Fruit fly (Drosophila melanogaster) whole organism, embryonic: ENCODE measurements around the gene Rab3GAP1.

Experiments
- Aef1 ChIP-seq: fragments of 200-800 bp; sonication (Bioruptor generic); IDR thresholded peaks from 3 replicates; pipeline ENCODE4 v1.3.6; 2022; ENCODE audit warnings: missing biosample characterization, missing genetic modification characterization
- Bdp1 ChIP-seq: fragments of 200-800 bp; sonication (Bioruptor generic); optimal IDR thresholded peaks from 3 replicates; lab custom pipeline; 2016; ENCODE audit warnings: missing biosample characterization, missing genetic modification characterization
- CG11398 ChIP-seq: fragments of 200-800 bp; sonication (Bioruptor generic); optimal IDR thresholded peaks from 2 replicates; lab custom pipeline; 2016; ENCODE audit warnings: missing biosample characterization, missing genetic modification characterization
- CG11695 ChIP-seq: fragments of 200-800 bp; sonication (Bioruptor generic); IDR thresholded peaks from 3 replicates; pipeline ENCODE4 v1.3.6; 2022; ENCODE audit warnings: missing biosample characterization, missing genetic modification characterization
- CG12071 ChIP-seq: fragments of 200-800 bp; sonication (Bioruptor generic); optimal IDR thresholded peaks from 3 replicates; lab custom pipeline; 2018; ENCODE audit warnings: missing biosample characterization, mild to moderate bottlenecking, missing genetic modification characterization
- CG1233 ChIP-seq: fragments of 200-800 bp; sonication (Bioruptor generic); optimal IDR thresholded peaks from 4 replicates; lab custom pipeline; 2018; ENCODE audit warnings: missing biosample characterization, mild to moderate bottlenecking, missing genetic modification characterization
- CG12744 ChIP-seq: fragments of 200-800 bp; sonication (Bioruptor generic); optimal IDR thresholded peaks from 2 replicates; lab custom pipeline; 2016; ENCODE audit warnings: missing biosample characterization, missing genetic modification characterization
- CG12769 ChIP-seq: fragments of 200-800 bp; sonication (Bioruptor generic); optimal IDR thresholded peaks from 2 replicates; lab custom pipeline; 2019; ENCODE audit warnings: missing biosample characterization, mild to moderate bottlenecking, missing genetic modification characterization, moderate library complexity
- CG13123 ChIP-seq: fragments of 200-800 bp; sonication (Bioruptor generic); optimal IDR thresholded peaks from 2 replicates; lab custom pipeline; 2016; ENCODE audit warnings: missing biosample characterization, missing genetic modification characterization
- CG13296 ChIP-seq: fragments of 200-800 bp; sonication (Bioruptor generic); optimal IDR thresholded peaks from 3 replicates; lab custom pipeline; 2018; ENCODE audit warnings: missing biosample characterization, mild to moderate bottlenecking, missing genetic modification characterization
- CG14441 ChIP-seq: fragments of 200-800 bp; sonication (Bioruptor generic); IDR thresholded peaks from 2 replicates; pipeline ENCODE4 v1.3.6; 2022; ENCODE audit warnings: missing biosample characterization, missing genetic modification characterization
- CG15514 ChIP-seq: fragments of 200-800 bp; sonication (Bioruptor generic); optimal IDR thresholded peaks from 3 replicates; lab custom pipeline; 2017; ENCODE audit warnings: missing biosample characterization, missing genetic modification characterization, mild to moderate bottlenecking, moderate library complexity, missing genetic modification reagents
- CG16779 ChIP-seq: fragments of 200-800 bp; sonication (Bioruptor generic); IDR thresholded peaks from 2 replicates; pipeline ENCODE4 v1.3.6; 2022; ENCODE audit warnings: missing biosample characterization, missing genetic modification characterization
- CG17912 ChIP-seq: fragments of 200-800 bp; sonication (Bioruptor generic); optimal IDR thresholded peaks from 2 replicates; lab custom pipeline; 2018; ENCODE audit warnings: missing biosample characterization, mild to moderate bottlenecking, missing genetic modification characterization
- CG18476 ChIP-seq: fragments of 200-800 bp; sonication (Bioruptor generic); optimal IDR thresholded peaks from 2 replicates; lab custom pipeline; 2016; ENCODE audit warnings: missing biosample characterization, mild to moderate bottlenecking, missing genetic modification characterization
- CG2678 ChIP-seq: fragments of 200-800 bp; sonication (Bioruptor generic); optimal IDR thresholded peaks from 3 replicates; lab custom pipeline; 2019; ENCODE audit warnings: missing biosample characterization, mild to moderate bottlenecking, missing genetic modification characterization, moderate library complexity
- CG42726 ChIP-seq: fragments of 200-800 bp; sonication (Bioruptor generic); IDR thresholded peaks from 2 replicates; pipeline ENCODE4 v1.3.6; 2022; ENCODE audit warnings: missing biosample characterization, missing genetic modification characterization; ENCODE audit not compliant: partially characterized antibody
- CG7372 ChIP-seq: fragments of 200-800 bp; sonication (Bioruptor generic); IDR thresholded peaks from 2 replicates; pipeline ENCODE4 v1.3.6; 2022; ENCODE audit warnings: missing biosample characterization, missing genetic modification characterization
- CG7928 ChIP-seq: fragments of 200-800 bp; sonication (Bioruptor generic); optimal IDR thresholded peaks from 2 replicates; lab custom pipeline; 2017; ENCODE audit warnings: missing biosample characterization, mild to moderate bottlenecking, missing genetic modification characterization
- CG8924 ChIP-seq: fragments of 200-800 bp; optimal IDR thresholded peaks from 3 replicates; lab custom pipeline; 2019; ENCODE audit warnings: missing biosample characterization, mild to moderate bottlenecking, missing genetic modification characterization, moderate library complexity
- CG9437 ChIP-seq: fragments of 200-800 bp; sonication (Bioruptor generic); optimal IDR thresholded peaks from 2 replicates; lab custom pipeline; 2018; ENCODE audit warnings: missing biosample characterization, mild to moderate bottlenecking, missing genetic modification characterization
- CTCF ChIP-seq: fragments of 200-800 bp; sonication (Bioruptor generic); optimal IDR thresholded peaks from 2 replicates; lab custom pipeline; 2017; ENCODE audit warnings: missing biosample characterization, mild to moderate bottlenecking, missing genetic modification characterization, moderate library complexity
- Dfd ChIP-seq, 2 experiments: fragments of >200 bp; optimal IDR thresholded peaks; 2 replicates each; lab custom pipeline; 2017; ENCODE audit warnings: missing biosample characterization in 2 of 2, missing genetic modification characterization in 2 of 2
- E2f1 ChIP-seq: fragments of 200-800 bp; sonication (Bioruptor generic); IDR thresholded peaks from 2 replicates; pipeline ENCODE4 v1.3.6; 2022; ENCODE audit warnings: missing biosample characterization, missing genetic modification characterization
- Eip74EF ChIP-seq, 2 experiments: fragments of 200-800 bp in 1 of 2; fragments of >200 bp in 1 of 2; sonication (Bioruptor generic) in 1 of 2; optimal IDR thresholded peaks; 2 replicates each; lab custom pipeline; 2017 to 2019; ENCODE audit warnings: missing biosample characterization in 2 of 2, missing genetic modification characterization in 2 of 2, mild to moderate bottlenecking in 1 of 2, moderate library complexity in 1 of 2
- MBD-R2 ChIP-seq: fragments of 200-800 bp; sonication (Bioruptor generic); IDR thresholded peaks from 2 replicates; pipeline ENCODE4 v1.3.6; 2022; ENCODE audit warnings: missing biosample characterization, missing genetic modification characterization
- Meics ChIP-seq: fragments of 200-800 bp; sonication (Bioruptor generic); optimal IDR thresholded peaks from 2 replicates; lab custom pipeline; 2017; ENCODE audit warnings: missing biosample characterization, mild to moderate bottlenecking, missing genetic modification characterization
- PHDP ChIP-seq: fragments of 200-800 bp; sonication (Bioruptor generic); optimal IDR thresholded peaks from 3 replicates; lab custom pipeline; 2018; ENCODE audit warnings: missing biosample characterization, mild to moderate bottlenecking, missing genetic modification characterization, moderate library complexity
- Sry-β ChIP-seq: fragments of 200-800 bp; sonication (Bioruptor generic); optimal IDR thresholded peaks from 2 replicates; lab custom pipeline; 2018; ENCODE audit warnings: missing biosample characterization, mild to moderate bottlenecking, missing genetic modification characterization, moderate library complexity
- YL-1 ChIP-seq: fragments of 200-800 bp; sonication (Bioruptor generic); optimal IDR thresholded peaks from 3 replicates; lab custom pipeline; 2017; ENCODE audit warnings: missing biosample characterization, mild to moderate bottlenecking, missing genetic modification characterization
- al ChIP-seq: fragments of 200-800 bp; sonication (Bioruptor generic); IDR thresholded peaks from 2 replicates; pipeline ENCODE4 v1.3.6; 2022; ENCODE audit warnings: missing biosample characterization, missing genetic modification characterization
- chinmo ChIP-seq: fragments of 200-800 bp; sonication (Bioruptor generic); IDR thresholded peaks from 4 replicates; pipeline ENCODE4 v1.3.6; 2022; ENCODE audit warnings: missing biosample characterization, missing genetic modification characterization; ENCODE audit not compliant: partially characterized antibody
- dm ChIP-seq: fragments of 200-800 bp; sonication (Bioruptor generic); optimal IDR thresholded peaks from 3 replicates; lab custom pipeline; 2016; ENCODE audit warnings: missing biosample characterization, missing genetic modification characterization
- fd96Cb ChIP-seq: fragments of 200-800 bp; sonication (Bioruptor generic); optimal IDR thresholded peaks from 2 replicates; lab custom pipeline; 2018; ENCODE audit warnings: missing biosample characterization, mild to moderate bottlenecking, missing genetic modification characterization, moderate library complexity
- fu2 ChIP-seq: fragments of 200-800 bp; sonication (Bioruptor generic); optimal IDR thresholded peaks from 2 replicates; lab custom pipeline; 2016; ENCODE audit warnings: missing biosample characterization, missing genetic modification characterization
- gcm ChIP-seq: fragments of 200-800 bp; sonication (Bioruptor generic); optimal IDR thresholded peaks from 2 replicates; lab custom pipeline; 2019; ENCODE audit warnings: missing biosample characterization, mild to moderate bottlenecking, missing genetic modification characterization, moderate library complexity
- gcm2 ChIP-seq: fragments of 200-800 bp; sonication (Bioruptor generic); optimal IDR thresholded peaks from 2 replicates; lab custom pipeline; 2016; ENCODE audit warnings: missing biosample characterization, missing genetic modification characterization
- gro ChIP-seq: fragments of 200-800 bp; sonication (Bioruptor generic); optimal IDR thresholded peaks from 2 replicates; lab custom pipeline; 2016; ENCODE audit warnings: missing biosample characterization, missing genetic modification characterization
- kay ChIP-seq: fragments of 200-800 bp; sonication (Bioruptor generic); optimal IDR thresholded peaks from 2 replicates; lab custom pipeline; 2016; ENCODE audit warnings: missing biosample characterization, missing genetic modification characterization
- nmo ChIP-seq: fragments of 200-800 bp; sonication (Bioruptor generic); optimal IDR thresholded peaks from 2 replicates; lab custom pipeline; 2018; ENCODE audit warnings: missing biosample characterization, mild to moderate bottlenecking, missing genetic modification characterization, moderate library complexity
- nom ChIP-seq: fragments of 200-800 bp; sonication (Bioruptor generic); optimal IDR thresholded peaks from 2 replicates; lab custom pipeline; 2017; ENCODE audit warnings: missing biosample characterization, missing genetic modification characterization, mild to moderate bottlenecking, moderate library complexity, missing genetic modification reagents
- org-1 ChIP-seq: fragments of 200-800 bp; sonication (Bioruptor generic); optimal IDR thresholded peaks from 2 replicates; lab custom pipeline; 2017; ENCODE audit warnings: missing biosample characterization, missing genetic modification characterization
- pan ChIP-seq, 4 experiments: fragments of >200 bp in 3 of 4; fragments of 200-800 bp in 1 of 4; sonication (Bioruptor generic) in 1 of 4; optimal IDR thresholded peaks in 3 of 4; IDR thresholded peaks in 1 of 4; 2 replicates each; pipeline versions ENCODE4 v1.3.6 to Lab custom; 2017 to 2022; ENCODE audit warnings: missing biosample characterization in 2 of 4, missing genetic modification characterization in 2 of 4, mixed read lengths in 1 of 4
- pfk ChIP-seq: fragments of 200-800 bp; sonication (Bioruptor generic); optimal IDR thresholded peaks from 2 replicates; lab custom pipeline; 2018; ENCODE audit warnings: missing biosample characterization, mild to moderate bottlenecking, missing genetic modification characterization, moderate library complexity
- phol ChIP-seq: fragments of 200-800 bp; sonication (Bioruptor generic); optimal IDR thresholded peaks from 3 replicates; lab custom pipeline; 2018; ENCODE audit warnings: missing biosample characterization, mild to moderate bottlenecking, missing genetic modification characterization, moderate library complexity
- pzg ChIP-seq: fragments of 200-800 bp; sonication (Bioruptor generic); optimal IDR thresholded peaks from 3 replicates; lab custom pipeline; 2018; ENCODE audit warnings: missing biosample characterization, mild to moderate bottlenecking, missing genetic modification characterization, moderate library complexity
- slbo ChIP-seq: fragments of 200-800 bp; sonication (Bioruptor generic); IDR thresholded peaks from 2 replicates; pipeline ENCODE4 v1.3.6; 2022; ENCODE audit warnings: missing biosample characterization, missing genetic modification characterization
- sqz ChIP-seq: fragments of 200-800 bp; sonication (Bioruptor generic); optimal IDR thresholded peaks from 3 replicates; lab custom pipeline; 2018; ENCODE audit warnings: missing biosample characterization, mild to moderate bottlenecking, missing genetic modification characterization
- tna ChIP-seq: fragments of 200-800 bp; sonication (Bioruptor generic); IDR thresholded peaks from 2 replicates; pipeline ENCODE4 v1.3.6; 2022; ENCODE audit warnings: missing biosample characterization, missing genetic modification characterization; ENCODE audit not compliant: partially characterized antibody

Rab3GAP1 gene

DNA sequence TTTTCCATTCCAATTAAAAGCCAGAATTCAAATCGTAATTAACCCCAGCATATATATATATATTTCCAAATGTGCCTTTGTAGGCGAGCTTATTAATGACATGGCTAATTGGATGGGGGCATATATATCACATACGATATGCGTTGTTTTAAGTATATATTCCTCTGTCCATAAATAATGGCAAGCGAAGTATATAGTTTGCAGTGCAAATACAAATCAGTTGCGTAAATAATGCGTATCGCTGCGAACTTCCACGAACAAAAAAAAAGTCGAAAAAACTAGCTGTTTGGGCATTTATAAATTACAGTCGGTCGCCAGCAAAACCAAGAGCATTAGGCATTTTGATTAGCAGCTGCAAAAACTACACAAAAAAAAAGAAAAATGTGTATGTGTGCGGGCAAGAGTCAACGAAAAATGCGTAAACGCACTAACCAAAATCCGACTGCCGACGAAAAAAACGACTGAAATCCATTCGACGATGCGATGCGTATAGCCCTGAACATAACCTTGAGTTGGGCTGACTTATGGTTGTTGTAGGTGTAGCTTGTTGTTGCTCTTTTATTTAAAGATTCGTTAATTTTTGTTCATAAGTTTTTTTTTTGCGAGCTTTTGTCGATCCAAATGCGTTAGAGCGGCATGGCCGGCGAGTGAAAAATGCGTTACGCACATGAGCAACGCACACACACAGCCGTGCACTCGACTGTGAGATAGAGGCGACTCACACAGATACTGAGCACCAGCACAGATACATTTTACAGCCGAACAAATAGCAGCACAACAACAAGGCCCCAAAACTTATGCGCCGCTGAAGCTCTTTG lies 27.1 kb upstream of the Rab3GAP1 start (continued):
- no peak for TF ChIP-seq pfk (GFP tag; lab: Kevin White, UChicago)
- no peak for TF ChIP-seq Bdp1 (GFP tag; lab: Kevin White, UChicago)
- peak; percentile 44 for TF ChIP-seq CG15514 (GFP tag; lab: Kevin White, UChicago)
- no peak for TF ChIP-seq CG12769 (tag; lab: Kevin White, UChicago)
- TF ChIP-seq al (GFP tag; lab: Robert Waterston, UW) = no peak
- TF ChIP-seq CG8924 (tag; lab: Kevin White, UChicago) = no peak
- TF ChIP-seq nom (GFP tag; lab: Kevin White, UChicago) = no peak
- TF ChIP-seq fd96Cb (tag; lab: Kevin White, UChicago) = no peak
- no peak for TF ChIP-seq nmo
- TF ChIP-seq CG11695 = no peak
- TF ChIP-seq pan (optimal IDR thresholded peaks at IDR 0.05; lab: Kevin White, UChicago) = no peak
- peak in 1 of 2 experiments; percentile 11 for TF ChIP-seq pan (GFP tag; optimal IDR thresholded peaks at IDR 0.05 in 1 of 2, IDR thresholded peaks at IDR 0.05 in 1 of 2)
- TF ChIP-seq chinmo (GFP tag; lab: Robert Waterston, UW) = peak; percentile 100
- no peak for TF ChIP-seq PHDP (tag; lab: Kevin White, UChicago)
- peak; percentile 41 for TF ChIP-seq CG12071 (GFP tag; lab: Kevin White, UChicago)
- TF ChIP-seq CG14441 (GFP tag; lab: Robert Waterston, UW) = no peak
- TF ChIP-seq Meics (GFP tag; lab: Kevin White, UChicago) = no peak
- TF ChIP-seq CG42726 = no peak
- TF ChIP-seq sqz (GFP tag; lab: Kevin White, UChicago) = peak; percentile 72
- no peak for TF ChIP-seq MBD-R2 (GFP tag; lab: Robert Waterston, UW)
- TF ChIP-seq CG11398 (GFP tag; lab: Kevin White, UChicago) = no peak
- no peak for TF ChIP-seq CG2678 (tag; lab: Kevin White, UChicago)
- no peak for TF ChIP-seq Sry-β (GFP tag; lab: Kevin White, UChicago)
- TF ChIP-seq CG18476 (GFP tag; lab: Kevin White, UChicago) = no peak
- TF ChIP-seq CG17912 (GFP tag; lab: Kevin White, UChicago) = no peak
- peak; percentile 29 for TF ChIP-seq CG7928 (GFP tag; lab: Kevin White, UChicago)
- TF ChIP-seq gcm2 (GFP tag; lab: Kevin White, UChicago) = no peak
- TF ChIP-seq Aef1 (GFP tag; lab: Robert Waterston, UW) = no peak
- TF ChIP-seq dm (GFP tag; lab: Kevin White, UChicago) = no peak
- no peak for TF ChIP-seq fu2 (GFP tag; lab: Kevin White, UChicago)
- TF ChIP-seq E2f1 (GFP tag; lab: Robert Waterston, UW) = no peak
- no peak for TF ChIP-seq CG7372 (GFP tag; lab: Robert Waterston, UW)
- no peak for TF ChIP-seq slbo (GFP tag; lab: Robert Waterston, UW)
- TF ChIP-seq CG16779 = no peak
- no peak for TF ChIP-seq CTCF (GFP tag; lab: Kevin White, UChicago)
- no peak for TF ChIP-seq tna (GFP tag; lab: Robert Waterston, UW)
- TF ChIP-seq CG12744 (GFP tag; lab: Kevin White, UChicago) = no peak
- TF ChIP-seq pzg = no peak
- no peak for TF ChIP-seq Dfd (GFP tag; optimal IDR thresholded peaks at IDR 0.05; lab: Kevin White, UChicago)
- no peak for TF ChIP-seq phol (tag; lab: Kevin White, UChicago)
- TF ChIP-seq gcm (GFP tag; lab: Kevin White, UChicago) = no peak
- no peak for TF ChIP-seq YL-1
- no peak for TF ChIP-seq CG9437 (GFP tag; lab: Kevin White, UChicago)
- TF ChIP-seq gro (GFP tag; lab: Kevin White, UChicago) = no peak
- no peak for TF ChIP-seq Eip74EF (GFP tag; optimal IDR thresholded peaks at IDR 0.05; lab: Kevin White, UChicago)
- no peak for TF ChIP-seq CG1233 (GFP tag; lab: Kevin White, UChicago)
- TF ChIP-seq kay (GFP tag; lab: Kevin White, UChicago) = no peak
- no peak for TF ChIP-seq CG13123 (GFP tag; lab: Kevin White, UChicago)
- peak; percentile 28 for TF ChIP-seq org-1 (GFP tag; lab: Kevin White, UChicago)
- TF ChIP-seq CG13296 (GFP tag; lab: Kevin White, UChicago) = peak; percentile 57
